Worm (Caenorhabditis elegans) whole organism, L1 larva: ENCODE results near the gene C41G11.1.

Experiments
- ceh-8 ChIP-seq: fragments of 200-800 bp; sonication (Bioruptor generic); optimal IDR thresholded peaks from 2 replicates; lab custom pipeline; 2018; ENCODE audit warnings: mild to moderate bottlenecking, missing genetic modification characterization, moderate library complexity, missing compliant biosample characterization
- ces-1 ChIP-seq: fragments of 150-350 bp; optimal IDR thresholded peaks from 2 replicates; lab custom pipeline; 2014; ENCODE audit warnings: missing biosample characterization, missing genetic modification reagents, missing genetic modification characterization
- efl-1 ChIP-seq, 4 experiments: fragments of 150-350 bp; optimal IDR thresholded peaks in 3 of 4; peaks in 1 of 4; 1 replicate in 1 of 4; 2 replicates in 3 of 4; lab custom pipeline; 2014; ENCODE audit warnings: missing biosample characterization in 2 of 4, missing genetic modification characterization in 2 of 4, missing genetic modification reagents in 2 of 4
- fkh-10 ChIP-seq: sonication (generic microtip); optimal IDR thresholded peaks from 2 replicates; lab custom pipeline; 2017; ENCODE audit warnings: missing biosample characterization, missing genetic modification reagents, missing genetic modification characterization
- fkh-8 ChIP-seq: sonication (generic microtip); optimal IDR thresholded peaks from 2 replicates; lab custom pipeline; 2016; ENCODE audit warnings: mild to moderate bottlenecking, missing genetic modification characterization, missing compliant biosample characterization
- jun-1 ChIP-seq: fragments of 150-350 bp; optimal IDR thresholded peaks from 2 replicates; lab custom pipeline; 2014; ENCODE audit warnings: missing biosample characterization, missing genetic modification reagents, missing genetic modification characterization
- lin-13 ChIP-seq: fragments of 150-350 bp; optimal IDR thresholded peaks from 2 replicates; lab custom pipeline; 2014; ENCODE audit warnings: missing biosample characterization, missing genetic modification reagents, missing genetic modification characterization
- lsy-2 ChIP-seq, 2 experiments: fragments of 150-350 bp; optimal IDR thresholded peaks; 2 replicates each; lab custom pipeline; 2014; ENCODE audit warnings: missing biosample characterization in 2 of 2, missing genetic modification characterization in 2 of 2
- nhr-237 ChIP-seq: fragments of 150-350 bp; optimal IDR thresholded peaks from 2 replicates; lab custom pipeline; 2014; ENCODE audit warnings: missing biosample characterization, missing genetic modification characterization
- nhr-71 ChIP-seq: sonication (generic microtip); optimal IDR thresholded peaks from 2 replicates; lab custom pipeline; 2016; ENCODE audit warnings: mild to moderate bottlenecking, missing genetic modification characterization, moderate library complexity, missing compliant biosample characterization
- ztf-11 ChIP-seq, 2 experiments: sonication (generic microtip); optimal IDR thresholded peaks; 2 replicates each; lab custom pipeline; 2016 to 2017; ENCODE audit warnings: missing genetic modification characterization in 2 of 2, missing biosample characterization in 1 of 2, missing compliant biosample characterization in 1 of 2

DNA sequence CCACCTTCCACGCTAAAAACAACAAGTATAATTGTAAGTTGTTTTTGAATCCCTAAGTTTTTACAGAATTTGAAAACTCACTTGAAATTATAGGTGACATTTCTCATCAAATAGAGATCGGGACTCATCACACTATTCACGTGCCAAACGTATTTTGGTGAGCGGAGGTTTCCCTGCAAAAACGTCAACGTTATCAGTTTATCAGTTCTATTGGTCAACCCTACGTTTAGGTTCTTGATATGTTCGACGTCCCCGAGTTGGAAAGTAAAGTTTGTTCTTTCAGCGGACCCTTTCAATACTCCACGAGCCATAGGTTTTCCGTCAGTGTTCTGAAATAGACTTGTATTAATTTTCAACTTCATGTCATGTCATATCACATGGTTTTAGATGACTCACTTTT, 24.6 kb downstream of the C41G11.1 start:
- TF ChIP-seq nhr-237 (tag; lab: Kevin White, UChicago) (no peak), fkh-8 (tag; lab: Kevin White, UChicago) (no peak), fkh-10 (GFP tag; lab: Kevin White, UChicago) (no peak), nhr-71 (tag; lab: Kevin White, UChicago) (peak; percentile 2), lsy-2 (tag; optimal IDR thresholded peaks at IDR 0.05; lab: Kevin White, UChicago) (no peak), ces-1 (no peak), lin-13 (no peak), jun-1 (tag; lab: Kevin White, UChicago) (no peak), ztf-11 (tag; optimal IDR thresholded peaks at IDR 0.05; lab: Kevin White, UChicago) (no peak), ceh-8 (GFP tag; lab: Kevin White, UChicago) (no peak), efl-1 (optimal IDR thresholded peaks at IDR 0.05; lab: Kevin White, UChicago) (no peak), efl-1 (GFP tag; optimal IDR thresholded peaks at IDR 0.05 in 1 of 2; lab: Kevin White, UChicago) (peak in 1 of 2 experiments; percentile 90)
